Worm (Caenorhabditis elegans) whole organism, L1 larva: Measurements from ENCODE around the gene Y32B12C.1.

ENCODE experiments used
- ama-1 ChIP-seq: fragments of 150-350 bp; optimal IDR thresholded peaks from 2 replicates; lab custom pipeline; 2014
- elt-3 ChIP-seq, 6 experiments: fragments of 150-350 bp in 1 of 6; sonication (generic microtip); optimal IDR thresholded peaks; 2 replicates each; lab custom pipeline; 2017 to 2018; ENCODE audit warnings: missing biosample characterization in 6 of 6, missing genetic modification characterization in 6 of 6, inconsistent platforms in 1 of 6
- fkh-10 ChIP-seq: sonication (generic microtip); optimal IDR thresholded peaks from 2 replicates; lab custom pipeline; 2017; ENCODE audit warnings: missing biosample characterization, missing genetic modification reagents, missing genetic modification characterization
- grh-1 ChIP-seq: fragments of 200-800 bp; sonication (Bioruptor generic); IDR thresholded peaks from 2 replicates; pipeline ENCODE4 v1.3.6; 2022; ENCODE audit warnings: missing genetic modification reagents, missing genetic modification characterization, missing compliant biosample characterization
- irx-1 ChIP-seq: sonication (generic microtip); optimal IDR thresholded peaks from 2 replicates; lab custom pipeline; 2016; ENCODE audit warnings: missing genetic modification characterization, missing compliant biosample characterization
- jun-1 ChIP-seq: fragments of 150-350 bp; optimal IDR thresholded peaks from 2 replicates; lab custom pipeline; 2014; ENCODE audit warnings: missing biosample characterization, missing genetic modification reagents, missing genetic modification characterization
- lin-13 ChIP-seq: fragments of 150-350 bp; optimal IDR thresholded peaks from 2 replicates; lab custom pipeline; 2014; ENCODE audit warnings: missing biosample characterization, missing genetic modification reagents, missing genetic modification characterization
- lsy-2 ChIP-seq, 2 experiments: fragments of 150-350 bp; optimal IDR thresholded peaks; 2 replicates each; lab custom pipeline; 2014; ENCODE audit warnings: missing biosample characterization in 2 of 2, missing genetic modification characterization in 2 of 2
- nhr-28 ChIP-seq: fragments of 150-350 bp; optimal IDR thresholded peaks from 2 replicates; lab custom pipeline; 2014; ENCODE audit warnings: missing biosample characterization, missing genetic modification characterization
- rnt-1 ChIP-seq: sonication (generic microtip); optimal IDR thresholded peaks from 2 replicates; lab custom pipeline; 2016; ENCODE audit warnings: mild to moderate bottlenecking, missing genetic modification characterization, moderate library complexity, missing compliant biosample characterization
- snpc-4 ChIP-seq: fragments of 150-350 bp; optimal IDR thresholded peaks from 2 replicates; lab custom pipeline; 2014; ENCODE audit warnings: missing biosample characterization, missing genetic modification characterization
- ztf-4 ChIP-seq: fragments of 150-350 bp; optimal IDR thresholded peaks from 2 replicates; lab custom pipeline; 2014; ENCODE audit warnings: missing biosample characterization, missing genetic modification characterization

- no peak for TF ChIP-seq lin-13 (GFP tag; lab: Kevin White, UChicago)
- TF ChIP-seq rnt-1 (tag; lab: Kevin White, UChicago), result no peak
- TF ChIP-seq ama-1 (lab: Kevin White, UChicago), result no peak
- TF ChIP-seq snpc-4 (tag; lab: Kevin White, UChicago), result no peak
- no peak for TF ChIP-seq elt-3 (tag; optimal IDR thresholded peaks at IDR 0.05; lab: Kevin White, UChicago)
- no peak for TF ChIP-seq jun-1 (tag; lab: Kevin White, UChicago)
- TF ChIP-seq nhr-28, result no peak
- TF ChIP-seq lsy-2 (tag; optimal IDR thresholded peaks at IDR 0.05; lab: Kevin White, UChicago), result no peak
- TF ChIP-seq fkh-10 (GFP tag; lab: Kevin White, UChicago), result no peak
- no peak for TF ChIP-seq ztf-4 (tag; lab: Kevin White, UChicago)
- no peak for TF ChIP-seq irx-1 (tag; lab: Kevin White, UChicago)
- no peak for TF ChIP-seq grh-1 (GFP tag; lab: Robert Waterston, UW)
These were observed 40.8 kb upstream of the Y32B12C.1 start, which contains the start of gene sru-45 for ce11 chrV:16565639-16566038.
